Worm (Caenorhabditis elegans) whole organism, L4 larva: ENCODE measurements around the gene sas-5.

ENCODE experiments used
- D1046.2 ChIP-seq: fragments of 200-800 bp; sonication (Bioruptor generic); IDR thresholded peaks from 2 replicates; pipeline ENCODE4 v1.3.6; 2022; ENCODE audit warnings: missing genetic modification characterization, missing compliant biosample characterization
- R02D3.7 ChIP-seq: fragments of 150-350 bp; sonication (generic microtip); optimal IDR thresholded peaks from 3 replicates; lab custom pipeline; 2014; ENCODE audit warnings: missing biosample characterization, missing genetic modification characterization
- Y105C5A.15 ChIP-seq: fragments of 200-800 bp; sonication (Bioruptor generic); IDR thresholded peaks from 2 replicates; pipeline ENCODE4 v1.3.6; 2022; ENCODE audit warnings: missing genetic modification characterization, missing compliant biosample characterization
- aha-1 ChIP-seq: fragments of 150-350 bp; peaks from one replicate; lab custom pipeline; 2014; ENCODE audit warnings: missing biosample characterization, missing genetic modification characterization
- arid-1 ChIP-seq: fragments of 200-800 bp; sonication (Bioruptor generic); conservative IDR thresholded peaks from 2 replicates; pipeline ENCODE4 v1.3.6; 2022; ENCODE audit warnings: missing genetic modification reagents, missing genetic modification characterization, missing compliant biosample characterization
- ceh-28 ChIP-seq: fragments of 150-350 bp; optimal IDR thresholded peaks from 2 replicates; lab custom pipeline; 2014; ENCODE audit warnings: missing biosample characterization, missing genetic modification reagents, missing genetic modification characterization
- ceh-32 ChIP-seq: sonication (generic microtip); optimal IDR thresholded peaks from 2 replicates; lab custom pipeline; 2016; ENCODE audit warnings: mild to moderate bottlenecking, missing genetic modification characterization, missing compliant biosample characterization; ENCODE audit not compliant: poor library complexity
- cey-2 ChIP-seq: sonication (generic microtip); optimal IDR thresholded peaks from 3 replicates; lab custom pipeline; 2017; ENCODE audit warnings: missing genetic modification characterization, mild to moderate bottlenecking, missing compliant biosample characterization, antibody characterized with exemption, borderline replicate concordance; ENCODE audit not compliant: insufficient read depth
- dmd-6 ChIP-seq: fragments of 200-800 bp; sonication (Bioruptor generic); IDR thresholded peaks from 2 replicates; pipeline ENCODE4 v1.3.6; 2022; ENCODE audit warnings: missing genetic modification reagents, missing genetic modification characterization, missing compliant biosample characterization
- duxl-1 ChIP-seq: sonication (generic microtip); optimal IDR thresholded peaks from 2 replicates; lab custom pipeline; 2016; ENCODE audit warnings: mild to moderate bottlenecking, missing genetic modification characterization, moderate library complexity, missing compliant biosample characterization; ENCODE audit not compliant: poor library complexity
- dve-1 ChIP-seq: sonication (generic microtip); optimal IDR thresholded peaks from 2 replicates; lab custom pipeline; 2017; ENCODE audit warnings: antibody characterized with exemption, mild to moderate bottlenecking, missing genetic modification characterization, missing compliant biosample characterization; ENCODE audit not compliant: insufficient read depth
- egl-43 ChIP-seq: fragments of 200-800 bp; sonication (Bioruptor generic); IDR thresholded peaks from 2 replicates; pipeline ENCODE4 v1.3.6; 2022; ENCODE audit warnings: missing genetic modification reagents, missing genetic modification characterization, missing compliant biosample characterization
- hlh-11 ChIP-seq: fragments of 200-800 bp; sonication (Bioruptor generic); optimal IDR thresholded peaks from 2 replicates; lab custom pipeline; 2018; ENCODE audit warnings: mild to moderate bottlenecking, missing genetic modification characterization, missing compliant biosample characterization
- hlh-30 ChIP-seq: sonication (generic microtip); optimal IDR thresholded peaks from 2 replicates; lab custom pipeline; 2017; ENCODE audit warnings: antibody characterized with exemption, mild to moderate bottlenecking, missing genetic modification characterization, missing compliant biosample characterization; ENCODE audit not compliant: insufficient read depth
- hmg-1.1 ChIP-seq: fragments of 200-800 bp; sonication (Bioruptor generic); IDR thresholded peaks from 2 replicates; pipeline ENCODE4 v1.3.6; 2022; ENCODE audit warnings: missing genetic modification reagents, missing genetic modification characterization, missing compliant biosample characterization
- lim-7 ChIP-seq: fragments of 200-800 bp; sonication (Bioruptor generic); IDR thresholded peaks from 2 replicates; pipeline ENCODE4 v1.3.6; 2022; ENCODE audit warnings: missing genetic modification characterization, missing compliant biosample characterization
- lin-38 ChIP-seq: fragments of 200-800 bp; sonication (Bioruptor generic); IDR thresholded peaks from 2 replicates; pipeline ENCODE4 v1.3.6; 2022; ENCODE audit warnings: missing genetic modification reagents, missing genetic modification characterization, missing compliant biosample characterization
- madf-5 ChIP-seq, 2 experiments: fragments of 200-800 bp; sonication (Bioruptor generic); IDR thresholded peaks; 2 replicates each; pipeline ENCODE4 v1.3.6; 2022; ENCODE audit warnings: missing compliant biosample characterization in 2 of 2, missing genetic modification characterization in 2 of 2
- mep-1 ChIP-seq: fragments of 150-350 bp; sonication (generic microtip); optimal IDR thresholded peaks from 3 replicates; lab custom pipeline; 2014; ENCODE audit warnings: missing biosample characterization, missing genetic modification characterization
- mes-2 ChIP-seq: sonication (generic microtip); optimal IDR thresholded peaks from 2 replicates; lab custom pipeline; 2016; ENCODE audit warnings: missing genotype, mild to moderate bottlenecking, missing genetic modification characterization, missing compliant biosample characterization; ENCODE audit not compliant: poor library complexity, severe bottlenecking
- mxl-2 ChIP-seq: fragments of 200-800 bp; sonication (Bioruptor generic); conservative IDR thresholded peaks from 2 replicates; pipeline ENCODE4 v1.3.6; 2022; ENCODE audit warnings: missing genetic modification reagents, missing genetic modification characterization, missing compliant biosample characterization
- mxl-3 ChIP-seq: fragments of 200-800 bp; sonication (Bioruptor generic); optimal IDR thresholded peaks from 2 replicates; lab custom pipeline; 2018; ENCODE audit warnings: mild to moderate bottlenecking, missing genetic modification characterization, missing compliant biosample characterization
- nhr-111 ChIP-seq: fragments of 200-800 bp; sonication (Bioruptor generic); optimal IDR thresholded peaks from 2 replicates; lab custom pipeline; 2018; ENCODE audit warnings: mild to moderate bottlenecking, missing genetic modification characterization, missing compliant biosample characterization
- nhr-48 ChIP-seq: sonication (generic microtip); optimal IDR thresholded peaks from 2 replicates; lab custom pipeline; 2016; ENCODE audit warnings: mild to moderate bottlenecking, missing genetic modification characterization, missing compliant biosample characterization
- nhr-77 ChIP-seq: fragments of 150-350 bp; optimal IDR thresholded peaks from 2 replicates; lab custom pipeline; 2014; ENCODE audit warnings: missing biosample characterization, missing genetic modification characterization
- pha-4 ChIP-seq, 2 experiments: fragments of 150-350 bp in 1 of 2; fragments of 200-800 bp in 1 of 2; sonication (Bioruptor generic) in 1 of 2; IDR thresholded peaks in 1 of 2; optimal IDR thresholded peaks in 1 of 2; 2 replicates each; pipeline versions ENCODE4 v1.3.6 to Lab custom; 2014 to 2022; ENCODE audit warnings: missing genetic modification characterization in 2 of 2, missing genetic modification reagents in 2 of 2, missing biosample characterization in 1 of 2, missing compliant biosample characterization in 1 of 2
- php-3 ChIP-seq: fragments of 200-800 bp; sonication (Bioruptor generic); IDR thresholded peaks from 2 replicates; pipeline ENCODE4 v1.3.6; 2022; ENCODE audit warnings: missing genetic modification reagents, missing genetic modification characterization, missing compliant biosample characterization
- snpc-4 ChIP-seq: fragments of 150-350 bp; optimal IDR thresholded peaks from 2 replicates; lab custom pipeline; 2014; ENCODE audit warnings: missing biosample characterization, missing genetic modification characterization
- tra-1 ChIP-seq: fragments of 200-800 bp; sonication (Bioruptor generic); IDR thresholded peaks from 2 replicates; pipeline ENCODE4 v1.3.6; 2022; ENCODE audit warnings: missing genetic modification reagents, missing genetic modification characterization, missing compliant biosample characterization
- unc-62 ChIP-seq, 3 experiments: fragments of 150-350 bp in 1 of 3; sonication (generic microtip); optimal IDR thresholded peaks in 2 of 3; peaks in 1 of 3; 1 replicate in 1 of 3; 2 replicates in 2 of 3; lab custom pipeline; 2014 to 2017; ENCODE audit warnings: missing biosample characterization in 3 of 3, missing genetic modification characterization in 3 of 3, missing genetic modification reagents in 3 of 3, missing genotype in 1 of 3
- zag-1 ChIP-seq: fragments of 150-350 bp; optimal IDR thresholded peaks from 2 replicates; lab custom pipeline; 2014; ENCODE audit warnings: missing biosample characterization, missing genetic modification characterization
- zfp-2 ChIP-seq: sonication (generic microtip); optimal IDR thresholded peaks from 2 replicates; lab custom pipeline; 2016; ENCODE audit warnings: mild to moderate bottlenecking, missing genetic modification characterization, missing compliant biosample characterization

sas-5 gene

ce11 chrV:11629222-11630026 is 18.9 kb downstream of the sas-5 start, which contains the start of gene F35B12.10 (continued):
- TF ChIP-seq hlh-11 (tag; lab: Kevin White, UChicago) (peak; percentile 83), arid-1 (GFP tag; lab: Robert Waterston, UW) (no peak), ceh-32 (no peak), madf-5 (GFP tag; IDR thresholded peaks at IDR 0.05; lab: Robert Waterston, UW) (no peak), mes-2 (no peak), mep-1 (tag; lab: Kevin White, UChicago) (peak; percentile 24), php-3 (GFP tag; lab: Robert Waterston, UW) (peak; percentile 45; the same call in 1 of the 2 replicates), mxl-2 (GFP tag; lab: Robert Waterston, UW) (no peak), D1046.2 (no peak), dve-1 (peak; percentile 47), nhr-111 (GFP tag; lab: Kevin White, UChicago) (no peak), R02D3.7 (tag; lab: Kevin White, UChicago) (no peak), nhr-77 (tag; lab: Kevin White, UChicago) (peak; percentile 34), nhr-48 (tag; lab: Kevin White, UChicago) (peak; percentile 27), snpc-4 (tag; lab: Kevin White, UChicago) (no peak), hlh-30 (tag; lab: Kevin White, UChicago) (no peak), lin-38 (GFP tag; lab: Robert Waterston, UW) (no peak), tra-1 (GFP tag; lab: Robert Waterston, UW) (0 out of 2 replicates have a peak, but pooled peaks have one; percentile 36), lim-7 (GFP tag; lab: Robert Waterston, UW) (no peak), cey-2 (tag; lab: Kevin White, UChicago) (no peak), hmg-1.1 (GFP tag; lab: Robert Waterston, UW) (no peak), duxl-1 (tag; lab: Kevin White, UChicago) (no peak), Y105C5A.15 (GFP tag; lab: Robert Waterston, UW) (no peak), mxl-3 (GFP tag; lab: Kevin White, UChicago) (peak; percentile 55), zfp-2 (tag; lab: Kevin White, UChicago) (no peak)

- TF ChIP-seq unc-62 (GFP tag; optimal IDR thresholded peaks at IDR 0.05 in 1 of 2; lab: Kevin White, UChicago) (peak in 1 of 2 experiments; percentile 64), unc-62 (tag; optimal IDR thresholded peaks at IDR 0.05; lab: Kevin White, UChicago) (no peak), egl-43 (GFP tag; lab: Robert Waterston, UW) (no peak)
Observed at ce11 chrV:11631128-11631527, 20.6 kb downstream of the sas-5 start.

ce11 chrV:11635587-11635986 is 25.1 kb downstream of the sas-5 start:
- TF ChIP-seq aha-1 (tag; lab: Kevin White, UChicago) (peak; percentile 97), pha-4 (GFP tag; IDR thresholded peaks at IDR 0.05; lab: Robert Waterston, UW) (no peak), pha-4 (tag; optimal IDR thresholded peaks at IDR 0.05; lab: Kevin White, UChicago) (no peak)

ce11 chrV:11637191-11637590 is 26.7 kb downstream of the sas-5 start, which contains the start of gene sipa-1:
TSS of gene sipa-1 (minus strand) at chrV:11637291.
- TF ChIP-seq dmd-6 (GFP tag; lab: Robert Waterston, UW) (no peak), mes-2 (no peak), zag-1 (tag; lab: Kevin White, UChicago) (no peak), ceh-28 (tag; lab: Kevin White, UChicago) (no peak)
